Fruit fly (Drosophila melanogaster) whole organism, embryonic: ENCODE results near the gene CG31898.

Experiments used
- CG10431 ChIP-seq: fragments of 200-800 bp; sonication (Bioruptor generic); optimal IDR thresholded peaks from 3 replicates; lab custom pipeline; 2018; ENCODE audit warnings: missing biosample characterization, mild to moderate bottlenecking, missing genetic modification characterization
- CG10654 ChIP-seq: fragments of 200-800 bp; sonication (Bioruptor generic); optimal IDR thresholded peaks from 2 replicates; lab custom pipeline; 2016; ENCODE audit warnings: missing biosample characterization, missing genetic modification characterization
- CG11398 ChIP-seq: fragments of 200-800 bp; sonication (Bioruptor generic); optimal IDR thresholded peaks from 2 replicates; lab custom pipeline; 2016; ENCODE audit warnings: missing biosample characterization, missing genetic modification characterization
- CG12219 ChIP-seq: fragments of 200-800 bp; sonication (Bioruptor generic); optimal IDR thresholded peaks from 3 replicates; lab custom pipeline; 2018; ENCODE audit warnings: missing biosample characterization, mild to moderate bottlenecking, missing genetic modification characterization
- CG1233 ChIP-seq: fragments of 200-800 bp; sonication (Bioruptor generic); optimal IDR thresholded peaks from 4 replicates; lab custom pipeline; 2018; ENCODE audit warnings: missing biosample characterization, mild to moderate bottlenecking, missing genetic modification characterization
- CG12769 ChIP-seq: fragments of 200-800 bp; sonication (Bioruptor generic); optimal IDR thresholded peaks from 2 replicates; lab custom pipeline; 2019; ENCODE audit warnings: missing biosample characterization, mild to moderate bottlenecking, missing genetic modification characterization, moderate library complexity
- CG12942 ChIP-seq: fragments of 200-800 bp; sonication (Bioruptor generic); optimal IDR thresholded peaks from 3 replicates; lab custom pipeline; 2016; ENCODE audit warnings: missing biosample characterization, missing genetic modification characterization
- CG15011 ChIP-seq: fragments of 200-800 bp; sonication (Bioruptor generic); optimal IDR thresholded peaks from 3 replicates; lab custom pipeline; 2018; ENCODE audit warnings: missing biosample characterization, mild to moderate bottlenecking, missing genetic modification characterization
- CG15696 ChIP-seq: fragments of 200-800 bp; sonication (Bioruptor generic); optimal IDR thresholded peaks from 2 replicates; lab custom pipeline; 2019; ENCODE audit warnings: missing biosample characterization, mild to moderate bottlenecking, missing genetic modification characterization, moderate library complexity
- CG17361 ChIP-seq: fragments of 200-800 bp; sonication (Bioruptor generic); IDR thresholded peaks from 3 replicates; pipeline ENCODE4 v1.3.6; 2022; ENCODE audit warnings: missing biosample characterization, missing genetic modification characterization
- CG18619 ChIP-seq: fragments of 200-800 bp; sonication (Bioruptor generic); optimal IDR thresholded peaks from 3 replicates; lab custom pipeline; 2017; ENCODE audit warnings: missing biosample characterization, mild to moderate bottlenecking, missing genetic modification characterization
- CG34376 ChIP-seq: fragments of 200-800 bp; sonication (Bioruptor generic); optimal IDR thresholded peaks from 2 replicates; lab custom pipeline; 2018; ENCODE audit warnings: missing biosample characterization, mild to moderate bottlenecking, missing genetic modification characterization
- CG4424 ChIP-seq: fragments of 200-800 bp; sonication (Bioruptor generic); optimal IDR thresholded peaks from 3 replicates; lab custom pipeline; 2016; ENCODE audit warnings: missing biosample characterization, missing genetic modification characterization
- CG5245 ChIP-seq: fragments of 200-800 bp; sonication (Bioruptor generic); optimal IDR thresholded peaks from 3 replicates; lab custom pipeline; 2016; ENCODE audit warnings: missing biosample characterization, missing genetic modification characterization
- CG6175 ChIP-seq: fragments of 200-800 bp; sonication (Bioruptor generic); IDR thresholded peaks from 3 replicates; pipeline ENCODE4 v1.3.6; 2022; ENCODE audit warnings: missing biosample characterization, missing genetic modification characterization
- CG6689 ChIP-seq: fragments of 200-800 bp; sonication (Bioruptor generic); IDR thresholded peaks from 2 replicates; pipeline ENCODE4 v1.3.6; 2022; ENCODE audit warnings: missing biosample characterization, missing genetic modification characterization
- CG6813 ChIP-seq: fragments of 200-800 bp; sonication (Bioruptor generic); optimal IDR thresholded peaks from 2 replicates; lab custom pipeline; 2017; ENCODE audit warnings: missing biosample characterization, missing genetic modification characterization, mild to moderate bottlenecking, moderate library complexity, missing genetic modification reagents
- CG7357 ChIP-seq: fragments of 200-800 bp; sonication (Bioruptor generic); IDR thresholded peaks from 3 replicates; pipeline ENCODE4 v1.3.6; 2022; ENCODE audit warnings: missing biosample characterization, missing genetic modification characterization
- CG7786 ChIP-seq: fragments of 200-800 bp; sonication (Bioruptor generic); optimal IDR thresholded peaks from 2 replicates; lab custom pipeline; 2016; ENCODE audit warnings: missing biosample characterization, missing genetic modification characterization
- CG8924 ChIP-seq: fragments of 200-800 bp; optimal IDR thresholded peaks from 3 replicates; lab custom pipeline; 2019; ENCODE audit warnings: missing biosample characterization, mild to moderate bottlenecking, missing genetic modification characterization, moderate library complexity
- CHES-1-like ChIP-seq: fragments of 200-800 bp; sonication (Bioruptor generic); optimal IDR thresholded peaks from 2 replicates; lab custom pipeline; 2016; ENCODE audit warnings: missing biosample characterization, missing genetic modification characterization
- Dad ChIP-seq: fragments of 200-800 bp; sonication (Bioruptor generic); optimal IDR thresholded peaks from 3 replicates; lab custom pipeline; 2016; ENCODE audit warnings: missing biosample characterization, missing genetic modification characterization
- Drgx ChIP-seq: fragments of 200-800 bp; sonication (Bioruptor generic); IDR thresholded peaks from 2 replicates; pipeline ENCODE4 v1.3.6; 2022; ENCODE audit warnings: missing biosample characterization, missing genetic modification characterization
- GATAe ChIP-seq: fragments of 200-800 bp; sonication (Bioruptor generic); conservative IDR thresholded peaks from 2 replicates; pipeline ENCODE4 v1.3.6; 2022; ENCODE audit warnings: missing biosample characterization, missing genetic modification characterization
- Max ChIP-seq: fragments of 200-800 bp; sonication (Bioruptor generic); optimal IDR thresholded peaks from 2 replicates; lab custom pipeline; 2016; ENCODE audit warnings: missing biosample characterization, mild to moderate bottlenecking, missing genetic modification characterization
- NfI ChIP-seq: fragments of 200-800 bp; sonication (Bioruptor generic); optimal IDR thresholded peaks from 3 replicates; lab custom pipeline; 2018; ENCODE audit warnings: missing biosample characterization, mild to moderate bottlenecking, missing genetic modification characterization, moderate library complexity
- Xrp1 ChIP-seq: fragments of 200-800 bp; sonication (Bioruptor generic); IDR thresholded peaks from 2 replicates; pipeline ENCODE4 v1.3.6; 2022; ENCODE audit warnings: missing biosample characterization, missing genetic modification characterization
- ara ChIP-seq: fragments of 200-800 bp; sonication (Bioruptor generic); IDR thresholded peaks from 2 replicates; pipeline ENCODE4 v1.3.6; 2022; ENCODE audit warnings: missing biosample characterization, missing genetic modification characterization
- bsh ChIP-seq, 2 experiments: fragments of 200-800 bp; sonication (Bioruptor generic); optimal IDR thresholded peaks; 2 replicates each; lab custom pipeline; 2017 to 2018; ENCODE audit warnings: mild to moderate bottlenecking in 2 of 2, missing biosample characterization in 2 of 2, missing genetic modification characterization in 2 of 2, moderate library complexity in 1 of 2
- cato ChIP-seq: fragments of 200-800 bp; sonication (Bioruptor generic); optimal IDR thresholded peaks from 2 replicates; lab custom pipeline; 2016; ENCODE audit warnings: missing biosample characterization, missing genetic modification characterization, borderline replicate concordance
- crp ChIP-seq, 2 experiments: fragments of 200-800 bp; sonication (Bioruptor generic); optimal IDR thresholded peaks; 2 replicates in 1 of 2; 3 replicates in 1 of 2; lab custom pipeline; 2017; ENCODE audit warnings: missing biosample characterization in 2 of 2, missing genetic modification characterization in 2 of 2, mild to moderate bottlenecking in 1 of 2, moderate library complexity in 1 of 2
- dati ChIP-seq: fragments of 200-800 bp; sonication (Bioruptor generic); IDR thresholded peaks from 2 replicates; pipeline ENCODE4 v1.3.6; 2022; ENCODE audit warnings: missing biosample characterization, missing genetic modification characterization
- emc ChIP-seq: fragments of 200-800 bp; sonication (Bioruptor generic); optimal IDR thresholded peaks from 2 replicates; lab custom pipeline; 2016; ENCODE audit warnings: missing biosample characterization, missing genetic modification characterization
- fd102C ChIP-seq: fragments of 200-800 bp; sonication (Bioruptor generic); optimal IDR thresholded peaks from 2 replicates; lab custom pipeline; 2018; ENCODE audit warnings: missing biosample characterization, mild to moderate bottlenecking, missing genetic modification characterization, moderate library complexity
- fd96Cb ChIP-seq: fragments of 200-800 bp; sonication (Bioruptor generic); optimal IDR thresholded peaks from 2 replicates; lab custom pipeline; 2018; ENCODE audit warnings: missing biosample characterization, mild to moderate bottlenecking, missing genetic modification characterization, moderate library complexity
- gsb ChIP-seq: fragments of 200-800 bp; sonication (Bioruptor generic); IDR thresholded peaks from 2 replicates; pipeline ENCODE4 v1.3.6; 2022; ENCODE audit warnings: missing biosample characterization, missing genetic modification characterization
- gt ChIP-seq: fragments of 200-800 bp; sonication (Bioruptor generic); IDR thresholded peaks from 2 replicates; pipeline ENCODE4 v1.3.6; 2022; ENCODE audit warnings: missing biosample characterization, missing genetic modification characterization
- kah ChIP-seq: fragments of 200-800 bp; sonication (Bioruptor generic); optimal IDR thresholded peaks from 2 replicates; lab custom pipeline; 2018; ENCODE audit warnings: missing biosample characterization, mild to moderate bottlenecking, missing genetic modification characterization
- onecut ChIP-seq: fragments of 200-800 bp; sonication (Bioruptor generic); IDR thresholded peaks from 2 replicates; pipeline ENCODE4 v1.3.6; 2022; ENCODE audit warnings: missing biosample characterization, missing genetic modification characterization
- scrt ChIP-seq: fragments of 200-800 bp; sonication (Bioruptor generic); optimal IDR thresholded peaks from 2 replicates; lab custom pipeline; 2018; ENCODE audit warnings: missing biosample characterization, mild to moderate bottlenecking, missing genetic modification characterization, moderate library complexity
- sd ChIP-seq: fragments of 200-800 bp; sonication (Bioruptor generic); optimal IDR thresholded peaks from 3 replicates; lab custom pipeline; 2018; ENCODE audit warnings: missing biosample characterization, mild to moderate bottlenecking, missing genetic modification characterization, moderate library complexity
- slp2 ChIP-seq: fragments of 200-800 bp; sonication (Bioruptor generic); optimal IDR thresholded peaks from 2 replicates; lab custom pipeline; 2016; ENCODE audit warnings: missing biosample characterization, missing genetic modification characterization
- tio ChIP-seq: fragments of 200-800 bp; sonication (Bioruptor generic); optimal IDR thresholded peaks from 2 replicates; lab custom pipeline; 2017; ENCODE audit warnings: missing biosample characterization, missing genetic modification characterization, inconsistent platforms
- trh ChIP-seq: fragments of 200-800 bp; sonication (Bioruptor generic); optimal IDR thresholded peaks from 2 replicates; lab custom pipeline; 2016; ENCODE audit warnings: missing biosample characterization, missing genetic modification characterization
- vnd ChIP-seq: fragments of 200-800 bp; sonication (Bioruptor generic); IDR thresholded peaks from 3 replicates; pipeline ENCODE4 v1.3.6; 2022; ENCODE audit warnings: missing biosample characterization, missing genetic modification characterization; ENCODE audit not compliant: partially characterized antibody
- wdn ChIP-seq: fragments of 200-800 bp; sonication (Bioruptor generic); IDR thresholded peaks from 2 replicates; pipeline ENCODE4 v1.3.6; 2022; ENCODE audit warnings: missing biosample characterization, missing genetic modification characterization
- wek ChIP-seq: fragments of 200-800 bp; sonication (Bioruptor generic); optimal IDR thresholded peaks from 3 replicates; lab custom pipeline; 2018; ENCODE audit warnings: missing biosample characterization, mild to moderate bottlenecking, missing genetic modification characterization, moderate library complexity
- yki ChIP-seq: fragments of >200 bp; optimal IDR thresholded peaks from 3 replicates; lab custom pipeline; 2018

CG31898 gene

dm6 chr2L:8403286-8404270 is 3.4 kb downstream of the CG31898 start, which contains the start of gene emb (continued):
- TF ChIP-seq CG5245 (GFP tag; lab: Kevin White, UChicago): no peak
- TF ChIP-seq yki (lab: Kevin White, UChicago): no peak
- peak; percentile 24 for TF ChIP-seq CG34376 (GFP tag; lab: Kevin White, UChicago)
- TF ChIP-seq Max (GFP tag; lab: Kevin White, UChicago): peak; percentile 49
- no peak for TF ChIP-seq fd102C
- peak; percentile 7 for TF ChIP-seq fd96Cb (tag; lab: Kevin White, UChicago)
- TF ChIP-seq wek (GFP tag; lab: Kevin White, UChicago): no peak
- no peak for TF ChIP-seq emc (GFP tag; lab: Kevin White, UChicago)
- no peak for TF ChIP-seq scrt
- TF ChIP-seq vnd (GFP tag; lab: Robert Waterston, UW): peak; percentile 97
- no peak for TF ChIP-seq CG6175 (GFP tag; lab: Robert Waterston, UW)
- TF ChIP-seq CG11398 (GFP tag; lab: Kevin White, UChicago): no peak
- peak; percentile 44 for TF ChIP-seq CG8924 (tag; lab: Kevin White, UChicago)
- TF ChIP-seq CG7357: no peak
- TF ChIP-seq NfI (GFP tag; lab: Kevin White, UChicago): peak; percentile 37
- no peak for TF ChIP-seq wdn (GFP tag; lab: Robert Waterston, UW)
- TF ChIP-seq CG12942 (GFP tag; lab: Kevin White, UChicago): peak; percentile 9
- peak in 1 of 2 experiments; percentile 21 for TF ChIP-seq crp (GFP tag; optimal IDR thresholded peaks at IDR 0.05; lab: Kevin White, UChicago)
- TF ChIP-seq CG10431: no peak
- TF ChIP-seq ara (GFP tag; lab: Robert Waterston, UW): peak; percentile 42; the same call in 1 of the 2 replicates
- TF ChIP-seq gsb (GFP tag; lab: Robert Waterston, UW): no peak
- 0 out of 2 replicates have a peak, but pooled peaks have one; percentile 34 for TF ChIP-seq CG6689 (GFP tag; lab: Robert Waterston, UW)
- TF ChIP-seq trh (GFP tag; lab: Kevin White, UChicago): no peak
- TF ChIP-seq cato (GFP tag; lab: Kevin White, UChicago): peak; percentile 13
- TF ChIP-seq CG1233 (GFP tag; lab: Kevin White, UChicago): peak; percentile 40
- no peak for TF ChIP-seq tio
- peak; percentile 52 for TF ChIP-seq Dad (GFP tag; lab: Kevin White, UChicago)
- TF ChIP-seq Xrp1 (GFP tag; lab: Robert Waterston, UW): peak; percentile 37; the same call in 1 of the 2 replicates
- TF ChIP-seq CG12769 (tag; lab: Kevin White, UChicago): no peak
- TF ChIP-seq gt (GFP tag; lab: Robert Waterston, UW): no peak
- peak; percentile 7 for TF ChIP-seq CG10654
- TF ChIP-seq dati (GFP tag; lab: Robert Waterston, UW): no peak
- no peak for TF ChIP-seq CG15011 (GFP tag; lab: Kevin White, UChicago)
- peak; percentile 71 for TF ChIP-seq CHES-1-like (GFP tag; lab: Kevin White, UChicago)
- peak; percentile 27 for TF ChIP-seq slp2 (GFP tag; lab: Kevin White, UChicago)
- peak; percentile 15 for TF ChIP-seq CG18619 (GFP tag; lab: Kevin White, UChicago)
- peak; percentile 39; the same call in 1 of the 2 replicates for TF ChIP-seq Drgx (GFP tag; lab: Robert Waterston, UW)
- peak; percentile 1; the same call in 1 of the 2 replicates for TF ChIP-seq onecut
- TF ChIP-seq CG12219 (GFP tag; lab: Kevin White, UChicago): peak; percentile 0
- no peak for TF ChIP-seq CG6813 (GFP tag; lab: Kevin White, UChicago)
- peak; percentile 73 for TF ChIP-seq CG4424
- TF ChIP-seq CG15696: no peak
- TF ChIP-seq sd (tag; lab: Kevin White, UChicago): no peak
- TF ChIP-seq GATAe (GFP tag; lab: Robert Waterston, UW): no peak
- peak; percentile 66; the same call in 2 of the 3 replicates for TF ChIP-seq CG17361 (GFP tag; lab: Robert Waterston, UW)
- peak; percentile 50 for TF ChIP-seq CG7786 (GFP tag; lab: Kevin White, UChicago)
- TF ChIP-seq kah (GFP tag; lab: Kevin White, UChicago): peak; percentile 27
- peak; percentile 7 to 76 for TF ChIP-seq bsh (GFP tag; optimal IDR thresholded peaks at IDR 0.05; lab: Kevin White, UChicago)
